Comparison of ENCODE assay signal across 6 fruit fly cellular contexts in the genomic region with DNA sequence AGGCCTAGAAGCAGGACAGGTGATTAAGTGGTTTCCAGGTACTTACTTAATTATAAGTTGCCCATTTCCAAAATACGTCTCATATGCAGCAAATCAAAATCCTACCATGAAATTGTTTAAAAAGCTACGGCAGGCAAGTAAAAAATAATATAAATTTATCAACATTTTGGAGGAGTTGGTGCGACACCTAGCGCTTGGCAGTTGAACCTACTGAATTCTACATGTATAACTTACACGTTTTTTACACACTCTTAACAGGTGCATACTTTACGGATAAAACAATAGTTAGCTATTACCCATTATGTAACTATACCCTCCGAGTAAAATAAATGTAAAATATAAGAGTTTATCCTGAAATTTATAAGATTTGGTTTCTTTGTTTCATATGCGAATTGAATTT.
TF ChIP-seq lines count a peak whose summit lies in the region.

No protein-coding gene starts in this region.

- peak; percentile 84 to 95 for TF ChIP-seq CTCF in S2 (optimal IDR thresholded peaks at IDR 0.05; lab: Kevin White, UChicago)
- peak; percentile 96 for TF ChIP-seq CTCF in whole organism, embryonic (GFP tag; optimal IDR thresholded peaks at IDR 0.05; lab: Kevin White, UChicago)

TF ChIP-seq in whole organism, adult, 20 proteins besides CTCF, POLR2A, EP300 and RAD21:
- TF ChIP-seq CG1620 (GFP tag; optimal IDR thresholded peaks at IDR 0.05; lab: Kevin White, UChicago) (peak; percentile 16), bab1 (GFP tag; optimal IDR thresholded peaks at IDR 0.05; lab: Kevin White, UChicago) (peak; percentile 56), cic (GFP tag; optimal IDR thresholded peaks at IDR 0.05; lab: Kevin White, UChicago) (no peak), cnc (optimal IDR thresholded peaks at IDR 0.05; lab: Kevin White, UChicago) (no peak), Hr96 (GFP tag; optimal IDR thresholded peaks at IDR 0.05; lab: Kevin White, UChicago) (no peak), CG14711 (tag; optimal IDR thresholded peaks at IDR 0.05; lab: Kevin White, UChicago) (no peak), CG5204 (GFP tag; optimal IDR thresholded peaks at IDR 0.05; lab: Kevin White, UChicago) (peak; percentile 22), ovo (GFP tag; optimal IDR thresholded peaks at IDR 0.05; lab: Kevin White, UChicago) (peak; percentile 6)
TF ChIP-seq in whole organism, adult: peak in this region for 4.

TF ChIP-seq in whole organism, embryonic, 481 proteins besides CTCF, POLR2A, EP300 and RAD21 (continues in another document):
- TF ChIP-seq vvl (GFP tag; IDR thresholded peaks at IDR 0.05; lab: Robert Waterston, UW) = peak; percentile 78
- peak; percentile 77 for TF ChIP-seq Hsf (GFP tag; optimal IDR thresholded peaks at IDR 0.05; lab: Kevin White, UChicago)
- peak; percentile 68 for TF ChIP-seq CG14710 (tag; optimal IDR thresholded peaks at IDR 0.05; lab: Kevin White, UChicago)
- TF ChIP-seq sug (tag; optimal IDR thresholded peaks at IDR 0.05; lab: Kevin White, UChicago) = peak; percentile 66
- TF ChIP-seq CG8089 (GFP tag; optimal IDR thresholded peaks at IDR 0.05; lab: Kevin White, UChicago) = peak; percentile 62
- TF ChIP-seq Side (GFP tag; optimal IDR thresholded peaks at IDR 0.05; lab: Kevin White, UChicago) = peak; percentile 44
- TF ChIP-seq run (tag; optimal IDR thresholded peaks at IDR 0.05; lab: Kevin White, UChicago) = no peak
- peak; percentile 86 for TF ChIP-seq ci (GFP tag; IDR thresholded peaks at IDR 0.05; lab: Robert Waterston, UW)
- peak; percentile 45 for TF ChIP-seq Camta (GFP tag; optimal IDR thresholded peaks at IDR 0.05; lab: Kevin White, UChicago)
- peak; percentile 81 for TF ChIP-seq CG42726 (GFP tag; IDR thresholded peaks at IDR 0.05; lab: Robert Waterston, UW; ENCODE audit: partially characterized antibody)
- peak; percentile 36 for TF ChIP-seq Antp (GFP tag; optimal IDR thresholded peaks at IDR 0.05; lab: Kevin White, UChicago)
- peak; percentile 23; the same call in 1 of the 2 replicates for TF ChIP-seq lmd (GFP tag; IDR thresholded peaks at IDR 0.05; lab: Robert Waterston, UW)
- peak; percentile 56 for TF ChIP-seq Oli (tag; optimal IDR thresholded peaks at IDR 0.05; lab: Kevin White, UChicago)
- TF ChIP-seq CG34376 (GFP tag; optimal IDR thresholded peaks at IDR 0.05; lab: Kevin White, UChicago) = no peak
- TF ChIP-seq kay (GFP tag; optimal IDR thresholded peaks at IDR 0.05; lab: Kevin White, UChicago) = no peak
- peak; percentile 66 for TF ChIP-seq CG13624 (GFP tag; optimal IDR thresholded peaks at IDR 0.05; lab: Kevin White, UChicago)
- no peak for TF ChIP-seq CG9797 (GFP tag; optimal IDR thresholded peaks at IDR 0.05; lab: Kevin White, UChicago)
- peak; percentile 73 for TF ChIP-seq Sox102F (GFP tag; optimal IDR thresholded peaks at IDR 0.05; lab: Kevin White, UChicago)
- TF ChIP-seq CG31224 (GFP tag; IDR thresholded peaks at IDR 0.05; lab: Robert Waterston, UW) = 0 out of 2 replicates have a peak, but pooled peaks have one; percentile 24

TF ChIP-seq in whole organism, prepupa, 60 proteins besides CTCF, POLR2A, EP300 and RAD21 (continues in another document):
- TF ChIP-seq Sox102F (GFP tag; optimal IDR thresholded peaks at IDR 0.05; lab: Kevin White, UChicago) (no peak), CG9139 (GFP tag; optimal IDR thresholded peaks at IDR 0.05; lab: Kevin White, UChicago) (no peak), vri (GFP tag; optimal IDR thresholded peaks at IDR 0.05; lab: Kevin White, UChicago) (peak; percentile 71), OdsH (GFP tag; optimal IDR thresholded peaks at IDR 0.05; lab: Kevin White, UChicago) (peak; percentile 36), Eip78C (GFP tag; lab: Kevin White, UChicago) (peak; percentile 79), fkh (GFP tag; optimal IDR thresholded peaks at IDR 0.05; lab: Kevin White, UChicago) (no peak), fd85E (GFP tag; optimal IDR thresholded peaks at IDR 0.05; lab: Kevin White, UChicago) (no peak), CG6808 (GFP tag; optimal IDR thresholded peaks at IDR 0.05; lab: Kevin White, UChicago) (no peak), CG8632 (GFP tag; optimal IDR thresholded peaks at IDR 0.05; lab: Kevin White, UChicago) (no peak), Blimp-1 (GFP tag; optimal IDR thresholded peaks at IDR 0.05; lab: Kevin White, UChicago) (no peak), CG3032 (tag; optimal IDR thresholded peaks at IDR 0.05; lab: Kevin White, UChicago) (no peak), Ets21C (GFP tag; optimal IDR thresholded peaks at IDR 0.05; lab: Kevin White, UChicago) (peak; percentile 23), CG6854 (GFP tag; optimal IDR thresholded peaks at IDR 0.05; lab: Kevin White, UChicago) (no peak), Lpt (GFP tag; optimal IDR thresholded peaks at IDR 0.05; lab: Kevin White, UChicago) (no peak), net (GFP tag; optimal IDR thresholded peaks at IDR 0.05; lab: Kevin White, UChicago) (no peak), esn (GFP tag; optimal IDR thresholded peaks at IDR 0.05; lab: Kevin White, UChicago) (peak; percentile 54), achi (GFP tag; optimal IDR thresholded peaks at IDR 0.05; lab: Kevin White, UChicago) (peak; percentile 13), topi (GFP tag; optimal IDR thresholded peaks at IDR 0.05; lab: Kevin White, UChicago) (peak; percentile 45), Eip75B (GFP tag; optimal IDR thresholded peaks at IDR 0.05; lab: Kevin White, UChicago) (peak; percentile 11), CG8119 (GFP tag; IDR thresholded peaks at IDR 0.05; lab: Robert Waterston, UW) (no peak), CG6792 (GFP tag; optimal IDR thresholded peaks at IDR 0.05; lab: Kevin White, UChicago) (peak; percentile 16)

TF ChIP-seq in whole organism, pupa, 21 proteins besides CTCF, POLR2A, EP300 and RAD21:
- TF ChIP-seq D1 (tag; optimal IDR thresholded peaks at IDR 0.05; lab: Kevin White, UChicago) (peak; percentile 39), CG14655 (GFP tag; optimal IDR thresholded peaks at IDR 0.05; lab: Kevin White, UChicago) (peak; percentile 11), CG15710 (tag; optimal IDR thresholded peaks at IDR 0.05; lab: Kevin White, UChicago) (no peak)

TF ChIP-seq in whole organism, wandering third instar larva, 38 proteins besides CTCF, POLR2A, EP300 and RAD21:
- TF ChIP-seq Jra (GFP tag; optimal IDR thresholded peaks at IDR 0.05; lab: Kevin White, UChicago) (no peak), CG32264 (GFP tag; optimal IDR thresholded peaks at IDR 0.05; lab: Kevin White, UChicago) (no peak), Hr78 (GFP tag; optimal IDR thresholded peaks at IDR 0.05; lab: Kevin White, UChicago) (no peak), h (GFP tag; optimal IDR thresholded peaks at IDR 0.05; lab: Kevin White, UChicago) (peak; percentile 25), woc (GFP tag; optimal IDR thresholded peaks at IDR 0.05; lab: Kevin White, UChicago) (no peak), sv (GFP tag; optimal IDR thresholded peaks at IDR 0.05; lab: Kevin White, UChicago) (peak; percentile 59), Sp1 (GFP tag; optimal IDR thresholded peaks at IDR 0.05; lab: Kevin White, UChicago) (no peak), Myc (optimal IDR thresholded peaks at IDR 0.05; lab: Kevin White, UChicago) (peak; percentile 72), Rel (GFP tag; optimal IDR thresholded peaks at IDR 0.05; lab: Kevin White, UChicago) (no peak), Rel (tag; optimal IDR thresholded peaks at IDR 0.05; lab: Kevin White, UChicago) (no peak), Vsx2 (GFP tag; optimal IDR thresholded peaks at IDR 0.05; lab: Kevin White, UChicago; ENCODE audit: partially characterized antibody) (peak; percentile 13), CG9705 (GFP tag; optimal IDR thresholded peaks at IDR 0.05; lab: Kevin White, UChicago) (no peak), Mio (GFP tag; optimal IDR thresholded peaks at IDR 0.05; lab: Kevin White, UChicago) (no peak), dsf (GFP tag; optimal IDR thresholded peaks at IDR 0.05; lab: Kevin White, UChicago; ENCODE audit: borderline replicate concordance) (no peak), pan (optimal IDR thresholded peaks at IDR 0.05; lab: Kevin White, UChicago) (no peak), Abd-B (GFP tag; optimal IDR thresholded peaks at IDR 0.05; lab: Kevin White, UChicago) (no peak), psq (GFP tag; optimal IDR thresholded peaks at IDR 0.05; lab: Kevin White, UChicago) (no peak), Hr83 (GFP tag; optimal IDR thresholded peaks at IDR 0.05; lab: Kevin White, UChicago; ENCODE audit: poor library complexity, severe bottlenecking) (no peak), jim (GFP tag; optimal IDR thresholded peaks at IDR 0.05; lab: Kevin White, UChicago) (no peak), tai (GFP tag; optimal IDR thresholded peaks at IDR 0.05; lab: Kevin White, UChicago) (no peak), foxo (GFP tag; optimal IDR thresholded peaks at IDR 0.05; lab: Kevin White, UChicago) (no peak), OdsH (GFP tag; optimal IDR thresholded peaks at IDR 0.05; lab: Kevin White, UChicago) (no peak), N (GFP tag; optimal IDR thresholded peaks at IDR 0.05; lab: Kevin White, UChicago) (no peak), dl (GFP tag; optimal IDR thresholded peaks at IDR 0.05; lab: Kevin White, UChicago; ENCODE audit: insufficient read depth in 1 of 2, partially characterized antibody in 2 of 2) (no peak), ey (GFP tag; optimal IDR thresholded peaks at IDR 0.05; lab: Kevin White, UChicago) (no peak), sage (GFP tag; optimal IDR thresholded peaks at IDR 0.05; lab: Kevin White, UChicago) (no peak), Hnf4 (GFP tag; optimal IDR thresholded peaks at IDR 0.05; lab: Kevin White, UChicago) (no peak), Dfd (GFP tag; optimal IDR thresholded peaks at IDR 0.05; lab: Kevin White, UChicago) (no peak), fru (GFP tag; optimal IDR thresholded peaks at IDR 0.05; lab: Kevin White, UChicago) (no peak), dmrt93B (GFP tag; optimal IDR thresholded peaks at IDR 0.05; lab: Kevin White, UChicago) (no peak), br (GFP tag; optimal IDR thresholded peaks at IDR 0.05; lab: Kevin White, UChicago) (no peak), GATAd (GFP tag; optimal IDR thresholded peaks at IDR 0.05; lab: Kevin White, UChicago) (no peak), brk (GFP tag; optimal IDR thresholded peaks at IDR 0.05; lab: Kevin White, UChicago) (no peak), HLH106 (tag; optimal IDR thresholded peaks at IDR 0.05; lab: Kevin White, UChicago) (no peak)
